Fruit fly (Drosophila melanogaster): ENCODE data around the gene Teh3.

dm6 chr3L:4211440-4211839 lies 27.0 kb upstream of the Teh3 start, which contains the start of gene Cpr64Ab:
- TF ChIP-seq ey (GFP tag; optimal IDR thresholded peaks at IDR 0.05) (no peak), woc (GFP tag; optimal IDR thresholded peaks at IDR 0.05) (no peak), Myc (optimal IDR thresholded peaks at IDR 0.05) (no peak), psq (GFP tag; optimal IDR thresholded peaks at IDR 0.05) (no peak), h (GFP tag; optimal IDR thresholded peaks at IDR 0.05) (no peak), Hr78 (GFP tag; optimal IDR thresholded peaks at IDR 0.05) (no peak), HLH106 (tag; optimal IDR thresholded peaks at IDR 0.05) (no peak), jim (GFP tag; optimal IDR thresholded peaks at IDR 0.05) (no peak), pan (optimal IDR thresholded peaks at IDR 0.05) (no peak)

Data from whole organism, wandering third instar larva.